Fruit fly (Drosophila melanogaster) whole organism, embryonic: Measurements from ENCODE around the gene Rpp14b.
A peak's percentile ranks its signal among the peaks of the same experiment; 100 is the strongest.

Source experiments
- CG14441 ChIP-seq: fragments of 200-800 bp; sonication (Bioruptor generic); IDR thresholded peaks from 2 replicates; pipeline ENCODE4 v1.3.6; 2022; ENCODE audit warnings: missing biosample characterization, missing genetic modification characterization
- CG3847 ChIP-seq: fragments of 200-800 bp; sonication (Bioruptor generic); IDR thresholded peaks from 2 replicates; pipeline ENCODE4 v1.3.6; 2022; ENCODE audit warnings: missing biosample characterization, missing genetic modification characterization
- cwo ChIP-seq: fragments of 200-800 bp; sonication (Bioruptor generic); optimal IDR thresholded peaks from 3 replicates; lab custom pipeline; 2017; ENCODE audit warnings: missing biosample characterization, missing genetic modification characterization, mild to moderate bottlenecking, moderate library complexity, missing genetic modification reagents
- gcm ChIP-seq: fragments of 200-800 bp; sonication (Bioruptor generic); optimal IDR thresholded peaks from 2 replicates; lab custom pipeline; 2019; ENCODE audit warnings: missing biosample characterization, mild to moderate bottlenecking, missing genetic modification characterization, moderate library complexity
- jing ChIP-seq: fragments of 200-800 bp; sonication (Bioruptor generic); optimal IDR thresholded peaks from 2 replicates; lab custom pipeline; 2018; ENCODE audit warnings: missing biosample characterization, mild to moderate bottlenecking, missing genetic modification characterization
- kay ChIP-seq: fragments of 200-800 bp; sonication (Bioruptor generic); optimal IDR thresholded peaks from 2 replicates; lab custom pipeline; 2016; ENCODE audit warnings: missing biosample characterization, missing genetic modification characterization
- onecut ChIP-seq: fragments of 200-800 bp; sonication (Bioruptor generic); IDR thresholded peaks from 2 replicates; pipeline ENCODE4 v1.3.6; 2022; ENCODE audit warnings: missing biosample characterization, missing genetic modification characterization
- sob ChIP-seq: fragments of 200-800 bp; sonication (Bioruptor generic); IDR thresholded peaks from 2 replicates; pipeline ENCODE4 v1.3.6; 2022; ENCODE audit warnings: missing biosample characterization, missing genetic modification characterization
- zen ChIP-seq: fragments of 200-800 bp; sonication (Bioruptor generic); optimal IDR thresholded peaks from 3 replicates; lab custom pipeline; 2018; ENCODE audit warnings: missing biosample characterization, mild to moderate bottlenecking, missing genetic modification characterization, moderate library complexity

DNA sequence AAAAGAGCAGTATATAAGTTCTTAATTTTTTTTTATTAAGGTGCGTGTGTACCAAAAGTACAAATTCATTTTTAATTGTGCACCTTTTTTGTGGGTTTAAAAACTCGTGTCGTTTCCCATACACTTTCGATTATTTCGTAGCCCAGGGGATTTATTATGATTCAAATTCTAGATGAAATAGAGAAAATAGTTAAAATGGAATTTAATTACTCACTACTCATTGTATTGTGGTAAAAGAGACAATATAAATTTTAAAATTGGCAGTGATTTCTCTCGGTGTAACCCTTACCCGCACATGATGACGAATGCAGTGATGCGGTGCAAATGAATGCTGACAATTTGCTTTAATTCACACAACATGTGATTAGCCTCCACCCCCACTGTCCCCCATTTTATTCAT lies 27.5 kb downstream of the Rpp14b start:
- no peak for TF ChIP-seq onecut (GFP tag; lab: Robert Waterston, UW)
- TF ChIP-seq gcm = no peak
- no peak for TF ChIP-seq cwo (GFP tag; lab: Kevin White, UChicago)
- no peak for TF ChIP-seq zen (tag; lab: Kevin White, UChicago)
- no peak for TF ChIP-seq jing (GFP tag; lab: Kevin White, UChicago)
- TF ChIP-seq sob (GFP tag; lab: Robert Waterston, UW) = no peak
- TF ChIP-seq CG3847 (GFP tag; lab: Robert Waterston, UW) = no peak
- TF ChIP-seq kay (GFP tag; lab: Kevin White, UChicago) = no peak
- TF ChIP-seq CG14441 (GFP tag; lab: Robert Waterston, UW) = peak; percentile 33
